Fruit fly (Drosophila melanogaster) whole organism, wandering third instar larva: ENCODE results near the gene CG33664.

Experiments
- CG32264 ChIP-seq: fragments of 200-800 bp; sonication (Bioruptor generic); optimal IDR thresholded peaks from 2 replicates; lab custom pipeline; 2016; ENCODE audit warnings: missing biosample characterization, missing genetic modification characterization
- CG9705 ChIP-seq: fragments of 200-800 bp; sonication (Bioruptor generic); optimal IDR thresholded peaks from 2 replicates; lab custom pipeline; 2018; ENCODE audit warnings: missing biosample characterization, mild to moderate bottlenecking, missing genetic modification characterization
- Dif ChIP-seq: fragments of 200-275, 200-300 bp; sonication (Bioruptor generic); optimal IDR thresholded peaks from 2 replicates; lab custom pipeline; 2018; ENCODE audit warnings: missing biosample characterization, missing genetic modification characterization; ENCODE audit not compliant: partially characterized antibody
- GATAd ChIP-seq: sonication (Bioruptor generic); optimal IDR thresholded peaks from 2 replicates; lab custom pipeline; 2016; ENCODE audit warnings: missing biosample characterization, missing genetic modification characterization
- HLH106 ChIP-seq: fragments of 200-800 bp; optimal IDR thresholded peaks from 3 replicates; lab custom pipeline; 2019; ENCODE audit warnings: missing biosample characterization, mild to moderate bottlenecking, missing genetic modification characterization, moderate library complexity
- Hnf4 ChIP-seq: fragments of 200-800 bp; sonication (Bioruptor generic); optimal IDR thresholded peaks from 2 replicates; lab custom pipeline; 2016; ENCODE audit warnings: missing biosample characterization, mild to moderate bottlenecking, missing genetic modification characterization
- Hr83 ChIP-seq: fragments of 200-300 bp; sonication (Bioruptor generic); optimal IDR thresholded peaks from 2 replicates; lab custom pipeline; 2016; ENCODE audit warnings: missing biosample characterization, mild to moderate bottlenecking, missing genetic modification characterization, moderate library complexity; ENCODE audit not compliant: poor library complexity, severe bottlenecking
- Mio ChIP-seq: sonication (Bioruptor generic); optimal IDR thresholded peaks from 2 replicates; lab custom pipeline; 2016; ENCODE audit warnings: missing biosample characterization, missing genetic modification characterization
- Myc ChIP-seq: fragments of >200 bp; optimal IDR thresholded peaks from 2 replicates; lab custom pipeline; 2017
- N ChIP-seq: fragments of >200 bp; optimal IDR thresholded peaks from 2 replicates; lab custom pipeline; 2018; ENCODE audit warnings: missing biosample characterization, missing external identifiers, missing genetic modification characterization
- OdsH ChIP-seq: fragments of 200-800 bp; sonication (Bioruptor generic); optimal IDR thresholded peaks from 2 replicates; lab custom pipeline; 2016; ENCODE audit warnings: missing biosample characterization, mild to moderate bottlenecking, missing genetic modification characterization
- Rel ChIP-seq, 2 experiments: fragments of 200-800 bp; sonication (Bioruptor generic) in 1 of 2; optimal IDR thresholded peaks; 2 replicates in 1 of 2; 3 replicates in 1 of 2; lab custom pipeline; 2016 to 2019; ENCODE audit warnings: mild to moderate bottlenecking in 2 of 2, missing biosample characterization in 2 of 2, missing genetic modification characterization in 2 of 2, moderate library complexity in 1 of 2
- Sp1 ChIP-seq: fragments of 200-800 bp; sonication (Bioruptor generic); optimal IDR thresholded peaks from 3 replicates; lab custom pipeline; 2019; ENCODE audit warnings: missing biosample characterization, mild to moderate bottlenecking, missing genetic modification characterization, moderate library complexity
- br ChIP-seq: fragments of 200-800 bp; sonication (Bioruptor generic); optimal IDR thresholded peaks from 2 replicates; lab custom pipeline; 2016; ENCODE audit warnings: missing biosample characterization, missing genetic modification characterization
- brk ChIP-seq: fragments of 200-800 bp; sonication (Bioruptor generic); optimal IDR thresholded peaks from 2 replicates; lab custom pipeline; 2016; ENCODE audit warnings: missing biosample characterization, mild to moderate bottlenecking, missing genetic modification characterization
- dl ChIP-seq, 2 experiments: fragments of 175-275, 200-275 bp in 1 of 2; fragments of 200-275 bp in 1 of 2; sonication (Bioruptor generic); optimal IDR thresholded peaks; lab custom pipeline; 2018; ENCODE audit warnings: mild to moderate bottlenecking in 2 of 2, missing biosample characterization in 2 of 2, missing genetic modification characterization in 2 of 2, moderate library complexity in 2 of 2; ENCODE audit not compliant: partially characterized antibody in 2 of 2, insufficient read depth in 1 of 2
- dmrt93B ChIP-seq: fragments of 200-800 bp; sonication (Bioruptor generic); optimal IDR thresholded peaks from 2 replicates; lab custom pipeline; 2018; ENCODE audit warnings: missing biosample characterization, mild to moderate bottlenecking, missing genetic modification characterization
- dsf ChIP-seq: sonication (Bioruptor generic); optimal IDR thresholded peaks from 2 replicates; lab custom pipeline; 2016; ENCODE audit warnings: missing biosample characterization, missing genetic modification characterization, borderline replicate concordance
- foxo ChIP-seq, 2 experiments: fragments of 200-800 bp; sonication (Bioruptor generic); optimal IDR thresholded peaks; 2 replicates in 1 of 2; 3 replicates in 1 of 2; lab custom pipeline; 2016 to 2017; ENCODE audit warnings: missing biosample characterization in 2 of 2, missing genetic modification characterization in 2 of 2
- fru ChIP-seq: fragments of 200-800 bp; sonication (Bioruptor generic); optimal IDR thresholded peaks from 3 replicates; lab custom pipeline; 2016; ENCODE audit warnings: missing biosample characterization, mild to moderate bottlenecking, missing genetic modification characterization
- h ChIP-seq: fragments of 200-800 bp; sonication (Bioruptor generic); optimal IDR thresholded peaks from 3 replicates; lab custom pipeline; 2016; ENCODE audit warnings: missing biosample characterization, mild to moderate bottlenecking, missing genetic modification characterization
- jim ChIP-seq: fragments of 175-275, 200-325 bp; sonication (Bioruptor generic); optimal IDR thresholded peaks from 2 replicates; lab custom pipeline; 2016; ENCODE audit warnings: missing biosample characterization, mild to moderate bottlenecking, missing genetic modification characterization
- lola ChIP-seq: fragments of >200 bp; optimal IDR thresholded peaks from 2 replicates; lab custom pipeline; 2017; ENCODE audit warnings: missing biosample characterization, missing genetic modification characterization
- psq ChIP-seq: fragments of 200-800 bp; sonication (Bioruptor generic); optimal IDR thresholded peaks from 3 replicates; lab custom pipeline; 2017; ENCODE audit warnings: missing biosample characterization, mild to moderate bottlenecking, missing genetic modification characterization, moderate library complexity
- rgr ChIP-seq: fragments of 200-800 bp; sonication (Bioruptor generic); optimal IDR thresholded peaks from 3 replicates; lab custom pipeline; 2016; ENCODE audit warnings: missing biosample characterization, mild to moderate bottlenecking, missing genetic modification characterization
- sage ChIP-seq: fragments of 200-800 bp; sonication (Bioruptor generic); optimal IDR thresholded peaks from 2 replicates; lab custom pipeline; 2016; ENCODE audit warnings: missing biosample characterization, mild to moderate bottlenecking, missing genetic modification characterization
- sv ChIP-seq: fragments of 200-800 bp; sonication (Bioruptor generic); optimal IDR thresholded peaks from 3 replicates; lab custom pipeline; 2016; ENCODE audit warnings: missing biosample characterization, missing genetic modification characterization
- tai ChIP-seq: sonication (Bioruptor generic); optimal IDR thresholded peaks from 2 replicates; lab custom pipeline; 2016; ENCODE audit warnings: missing biosample characterization, missing genetic modification characterization
- usp ChIP-seq: fragments of >200 bp; optimal IDR thresholded peaks from 2 replicates; lab custom pipeline; 2017; ENCODE audit warnings: missing biosample characterization, missing genetic modification characterization

Gene CG33664

DNA sequence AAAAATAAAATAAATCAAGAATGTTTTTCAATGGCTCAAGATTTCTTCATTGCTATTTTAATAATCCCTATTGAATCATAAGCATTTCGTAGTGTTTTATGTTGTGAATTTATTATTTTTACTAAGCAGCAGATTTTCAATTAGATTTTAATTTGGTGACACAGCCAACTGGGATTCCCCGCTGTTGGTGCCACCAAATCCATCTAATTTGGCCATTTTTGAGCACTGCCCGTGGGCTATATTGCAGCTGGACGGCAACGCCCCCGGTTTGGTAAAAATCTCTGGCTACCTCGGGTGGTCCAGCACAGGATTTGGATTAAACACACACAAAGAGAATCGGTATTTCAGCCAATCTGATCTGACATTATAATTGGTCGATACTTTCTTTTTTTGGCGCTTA is 34.8 kb upstream of the CG33664 start:
- TF ChIP-seq Hr83 (GFP tag; lab: Kevin White, UChicago) (no peak), Rel (GFP tag; optimal IDR thresholded peaks at IDR 0.05; lab: Kevin White, UChicago) (no peak), Rel (tag; optimal IDR thresholded peaks at IDR 0.05; lab: Kevin White, UChicago) (peak; percentile 92)

DNA sequence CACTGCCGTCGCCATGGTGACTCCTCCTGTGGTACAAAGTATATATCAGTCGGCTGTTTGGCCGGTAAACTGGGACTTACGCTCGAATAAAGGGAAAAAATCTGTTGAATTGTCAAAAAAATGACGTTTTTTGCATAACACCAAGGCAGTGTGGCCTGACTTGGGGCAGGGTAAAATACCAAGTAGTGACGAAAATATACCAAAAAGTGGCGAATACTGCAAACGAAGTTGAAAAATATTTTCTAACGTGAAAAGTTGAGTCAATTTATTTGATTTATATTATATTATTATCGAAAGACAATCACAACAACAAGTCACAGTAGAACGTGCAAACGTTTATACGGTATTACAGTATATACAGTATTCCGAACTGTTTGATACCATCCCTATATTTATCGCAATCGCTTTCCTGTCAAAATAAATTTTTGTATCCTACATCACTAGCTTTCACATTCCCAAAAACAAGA is 33.8 kb upstream of the CG33664 start, which contains the start of the genes ND-B16.6 and kdn:
Gene ND-B16.6 (minus strand): TSS at position 189 of the 467 bp plus-strand sequence.
Gene kdn (plus strand): TSS at position 417 of the 467 bp plus-strand sequence.
- TF ChIP-seq foxo (GFP tag; optimal IDR thresholded peaks at IDR 0.05; lab: Kevin White, UChicago) (no peak), usp (GFP tag; lab: Kevin White, UChicago) (no peak), dl (GFP tag; optimal IDR thresholded peaks at IDR 0.05; lab: Kevin White, UChicago; ENCODE audit: insufficient read depth in 1 of 2, partially characterized antibody in 2 of 2) (no peak), CG32264 (GFP tag; lab: Kevin White, UChicago) (no peak), Hr83 (GFP tag; lab: Kevin White, UChicago) (no peak), Rel (GFP tag; optimal IDR thresholded peaks at IDR 0.05; lab: Kevin White, UChicago) (no peak), Rel (tag; optimal IDR thresholded peaks at IDR 0.05; lab: Kevin White, UChicago) (no peak), lola (GFP tag; lab: Kevin White, UChicago) (no peak), Myc (lab: Kevin White, UChicago) (no peak), dsf (GFP tag; lab: Kevin White, UChicago) (no peak)
- TF ChIP-seq, all 38 proteins: peak for 0

DNA sequence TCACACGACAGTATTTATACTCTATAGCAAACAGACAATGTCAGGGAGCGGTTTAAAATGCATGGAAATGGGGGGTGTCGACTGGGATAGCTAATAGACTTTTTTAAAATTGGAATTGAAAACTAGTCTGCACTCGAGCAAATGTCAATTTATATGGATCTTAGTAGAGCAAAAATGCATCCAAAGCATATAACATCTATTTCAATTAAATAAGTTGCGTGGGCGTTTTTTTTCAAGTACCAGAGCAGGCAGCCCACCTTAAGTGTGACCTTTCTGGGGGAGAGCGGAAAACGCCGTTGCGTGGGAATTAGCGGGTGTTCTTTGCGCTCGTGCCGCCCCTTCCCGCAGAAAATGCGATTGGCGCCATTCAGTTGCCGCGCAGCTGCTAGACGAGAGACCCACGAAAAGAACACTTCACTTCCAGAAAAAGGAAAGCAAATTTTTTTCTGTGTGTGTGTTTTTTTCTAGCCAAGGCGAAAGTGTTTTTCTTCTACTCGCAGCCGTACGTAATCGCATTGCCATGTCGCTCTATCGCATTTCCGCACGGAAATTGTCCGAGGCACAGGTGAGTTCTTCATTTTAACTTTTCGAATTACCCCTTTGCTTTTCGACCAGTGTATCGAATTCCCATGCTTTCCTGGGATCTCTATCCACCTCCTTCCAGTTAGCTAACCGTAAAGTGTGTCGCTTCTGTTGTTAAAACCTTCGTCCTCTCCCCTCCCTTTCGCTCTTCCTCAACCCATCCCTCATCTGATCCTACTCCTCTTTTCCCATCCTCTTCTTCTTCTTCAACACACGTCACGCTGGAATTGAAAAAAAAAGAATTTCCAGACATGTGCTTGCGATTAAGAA is 31.9 kb upstream of the CG33664 start:
- TF ChIP-seq Hnf4 (GFP tag; lab: Kevin White, UChicago) (no peak), CG9705 (GFP tag; lab: Kevin White, UChicago) (no peak), HLH106 (tag; lab: Kevin White, UChicago) (peak; percentile 11), Mio (GFP tag; lab: Kevin White, UChicago) (no peak), rgr (peak; percentile 14), Myc (lab: Kevin White, UChicago) (peak; percentile 20), Sp1 (peak; percentile 11), Rel (GFP tag; optimal IDR thresholded peaks at IDR 0.05; lab: Kevin White, UChicago) (no peak), Rel (tag; optimal IDR thresholded peaks at IDR 0.05; lab: Kevin White, UChicago) (peak; percentile 28), brk (GFP tag; lab: Kevin White, UChicago) (no peak), fru (GFP tag; lab: Kevin White, UChicago) (peak; percentile 22), tai (GFP tag; lab: Kevin White, UChicago) (no peak), jim (GFP tag; lab: Kevin White, UChicago) (no peak), Dif (GFP tag; lab: Kevin White, UChicago) (peak; percentile 42), OdsH (peak; percentile 39), foxo (GFP tag; optimal IDR thresholded peaks at IDR 0.05; lab: Kevin White, UChicago) (peak in 1 of 2 experiments; percentile 11), GATAd (GFP tag; lab: Kevin White, UChicago) (no peak), sv (peak; percentile 46), N (no peak), br (peak; percentile 14), dmrt93B (no peak), psq (GFP tag; lab: Kevin White, UChicago) (peak; percentile 30), h (GFP tag; lab: Kevin White, UChicago) (peak; percentile 43)

- TF ChIP-seq Rel (GFP tag; optimal IDR thresholded peaks at IDR 0.05; lab: Kevin White, UChicago): no peak
- no peak for TF ChIP-seq Rel (tag; optimal IDR thresholded peaks at IDR 0.05; lab: Kevin White, UChicago)
- TF ChIP-seq N: no peak
- TF ChIP-seq tai (GFP tag; lab: Kevin White, UChicago): peak; percentile 10
- TF ChIP-seq jim (GFP tag; lab: Kevin White, UChicago): no peak
- TF ChIP-seq Dif (GFP tag; lab: Kevin White, UChicago): peak; percentile 43
- peak; percentile 24 for TF ChIP-seq sage (GFP tag; lab: Kevin White, UChicago)
- TF ChIP-seq dl (GFP tag; optimal IDR thresholded peaks at IDR 0.05; lab: Kevin White, UChicago; ENCODE audit: insufficient read depth in 1 of 2, partially characterized antibody in 2 of 2): peak in 1 of 2 experiments; percentile 49
- TF ChIP-seq rgr: no peak
- TF ChIP-seq, all 38 proteins: peak for 4
These were observed 31.0 kb upstream of the CG33664 start for dm6 chrX:6352769-6353612.
